Worm (Caenorhabditis elegans): ENCODE results near the gene H25K10.4.

The H25K10.4 gene

ce11 chrIV:16180898-16181482 lies 44.9 kb upstream of the H25K10.4 start (continued):
- TF ChIP-seq spr-1 (tag; optimal IDR thresholded peaks at IDR 0.05) = peak; percentile 27
- no peak for TF ChIP-seq unc-39 (tag; optimal IDR thresholded peaks at IDR 0.05)
- TF ChIP-seq fos-1 (tag; optimal IDR thresholded peaks at IDR 0.05) = no peak
- TF ChIP-seq mxl-3 (GFP tag; optimal IDR thresholded peaks at IDR 0.05) = peak; percentile 61
- peak; percentile 53 for TF ChIP-seq snpc-4 (tag; optimal IDR thresholded peaks at IDR 0.05)
- TF ChIP-seq ztf-11 (tag; optimal IDR thresholded peaks at IDR 0.05) = no peak
- no peak for TF ChIP-seq Y105C5A.15 (GFP tag; IDR thresholded peaks at IDR 0.05)
- TF ChIP-seq ZK337.2 (GFP tag; IDR thresholded peaks at IDR 0.05) = no peak
- no peak for TF ChIP-seq ztf-7 (tag; optimal IDR thresholded peaks at IDR 0.05)
- peak; percentile 95 for TF ChIP-seq dve-1 (tag; optimal IDR thresholded peaks at IDR 0.05; ENCODE audit: insufficient read depth)
- no peak; the same call in none of the 2 replicates for TF ChIP-seq tra-1 (GFP tag; IDR thresholded peaks at IDR 0.05)
- TF ChIP-seq mdl-1 (tag; optimal IDR thresholded peaks at IDR 0.05) = peak in 1 of 2 experiments; percentile 86
- no peak for TF ChIP-seq F10B5.3 (tag; optimal IDR thresholded peaks at IDR 0.05)
- TF ChIP-seq hif-1 (tag; optimal IDR thresholded peaks at IDR 0.05) = no peak
- TF ChIP-seq Y5F2A.4 (GFP tag; optimal IDR thresholded peaks at IDR 0.05) = no peak
- TF ChIP-seq ceh-44 (GFP tag; IDR thresholded peaks at IDR 0.05) = no peak
- no peak for TF ChIP-seq ZK546.5 (tag; optimal IDR thresholded peaks at IDR 0.05)
- no peak for TF ChIP-seq Y75B8A.6 (GFP tag; IDR thresholded peaks at IDR 0.05)
- no peak for TF ChIP-seq mxl-2 (GFP tag; conservative IDR thresholded peaks at IDR 0.05)
- TF ChIP-seq vab-7 (GFP tag; IDR thresholded peaks at IDR 0.05) = no peak
- no peak for TF ChIP-seq ces-1 (GFP tag; optimal IDR thresholded peaks at IDR 0.05)
- TF ChIP-seq gei-8 (GFP tag; optimal IDR thresholded peaks at IDR 0.05) = no peak
- no peak for TF ChIP-seq dmd-9 (GFP tag; IDR thresholded peaks at IDR 0.05)
- TF ChIP-seq ctbp-1 (GFP tag; IDR thresholded peaks at IDR 0.05) = no peak
- TF ChIP-seq cey-2 (tag; optimal IDR thresholded peaks at IDR 0.05; ENCODE audit: borderline replicate concordance, insufficient read depth) = peak; percentile 78
- no peak for TF ChIP-seq egl-43 (GFP tag; IDR thresholded peaks at IDR 0.05)
- no peak for TF ChIP-seq daf-12 (tag; optimal IDR thresholded peaks at IDR 0.05)
- TF ChIP-seq tag-97 (GFP tag; IDR thresholded peaks at IDR 0.05) = no peak
- no peak for TF ChIP-seq F44E2.7 (GFP tag; IDR thresholded peaks at IDR 0.05)
- TF ChIP-seq jun-1 (tag; optimal IDR thresholded peaks at IDR 0.05) = peak; percentile 44
- no peak for TF ChIP-seq madf-5 (GFP tag; IDR thresholded peaks at IDR 0.05)
- TF ChIP-seq set-16 (GFP tag; IDR thresholded peaks at IDR 0.05) = no peak
- no peak for TF ChIP-seq zip-11 (GFP tag; IDR thresholded peaks at IDR 0.05)
- TF ChIP-seq hlh-11 (tag; optimal IDR thresholded peaks at IDR 0.05) = peak; percentile 96
- no peak; the same call in 1 of the 2 replicates for TF ChIP-seq php-3 (GFP tag; IDR thresholded peaks at IDR 0.05)
- TF ChIP-seq ceh-28 (tag; optimal IDR thresholded peaks at IDR 0.05) = no peak
- TF ChIP-seq F26F4.8 (GFP tag; conservative IDR thresholded peaks at IDR 0.05) = no peak
- no peak for TF ChIP-seq aly-2 (tag; optimal IDR thresholded peaks at IDR 0.05)
- no peak for TF ChIP-seq skn-1 (tag; optimal IDR thresholded peaks at IDR 0.05)
- no peak for TF ChIP-seq egl-27 (tag; optimal IDR thresholded peaks at IDR 0.05)
- TF ChIP-seq fkh-10 (GFP tag; optimal IDR thresholded peaks at IDR 0.05) = no peak
- no peak for TF ChIP-seq daf-19 (GFP tag; conservative IDR thresholded peaks at IDR 0.05)
- no peak for TF ChIP-seq ceh-62 (tag; optimal IDR thresholded peaks at IDR 0.05)
- TF ChIP-seq pha-4 (GFP tag; IDR thresholded peaks at IDR 0.05) = peak; percentile 48; the same call in 1 of the 2 replicates
- TF ChIP-seq pha-4 (tag; optimal IDR thresholded peaks at IDR 0.05) = no peak
- peak; percentile 42 to 65 for TF ChIP-seq daf-16 (GFP tag; optimal IDR thresholded peaks at IDR 0.05)
- peak; percentile 92 for TF ChIP-seq daf-16 (tag; optimal IDR thresholded peaks at IDR 0.05)
- peak; percentile 32 for TF ChIP-seq nhr-25 (tag; optimal IDR thresholded peaks at IDR 0.05; ENCODE audit: borderline replicate concordance, insufficient read depth)
- no peak for TF ChIP-seq F49E8.2 (tag; optimal IDR thresholded peaks at IDR 0.05; ENCODE audit: borderline replicate concordance)
- peak; percentile 78 for TF ChIP-seq lin-13 (GFP tag; optimal IDR thresholded peaks at IDR 0.05)
- TF ChIP-seq Y48G9A.11 (GFP tag; IDR thresholded peaks at IDR 0.05) = no peak
